Fruit fly (Drosophila melanogaster) whole organism, embryonic: ENCODE measurements around the gene CG10584.

ENCODE experiments used
- Abd-B ChIP-seq: fragments of 200-800 bp; sonication (Bioruptor generic); optimal IDR thresholded peaks from 2 replicates; lab custom pipeline; 2018; ENCODE audit warnings: missing biosample characterization, mild to moderate bottlenecking, missing genetic modification characterization, moderate library complexity
- BEAF-32 ChIP-seq: fragments of 200-800 bp; sonication (Bioruptor generic); optimal IDR thresholded peaks from 3 replicates; lab custom pipeline; 2017; ENCODE audit warnings: missing biosample characterization, missing genetic modification characterization, mild to moderate bottlenecking, moderate library complexity, missing genetic modification reagents
- Bdp1 ChIP-seq: fragments of 200-800 bp; sonication (Bioruptor generic); optimal IDR thresholded peaks from 3 replicates; lab custom pipeline; 2016; ENCODE audit warnings: missing biosample characterization, missing genetic modification characterization
- Blimp-1 ChIP-seq: fragments of 200-800 bp; sonication (Bioruptor generic); optimal IDR thresholded peaks from 3 replicates; lab custom pipeline; 2018; ENCODE audit warnings: missing biosample characterization, missing genetic modification characterization, mild to moderate bottlenecking, moderate library complexity, missing genetic modification reagents
- CG10366 ChIP-seq: fragments of 200-800 bp; sonication (Bioruptor generic); IDR thresholded peaks from 2 replicates; pipeline ENCODE4 v1.3.6; 2022; ENCODE audit warnings: missing biosample characterization, missing genetic modification characterization
- CG10959 ChIP-seq: fragments of 200-800 bp; sonication (Bioruptor generic); IDR thresholded peaks from 2 replicates; pipeline ENCODE4 v1.3.6; 2022; ENCODE audit warnings: missing biosample characterization, missing genetic modification characterization
- CG11093 ChIP-seq: fragments of 200-800 bp; sonication (Bioruptor generic); IDR thresholded peaks from 3 replicates; pipeline ENCODE4 v1.3.6; 2022; ENCODE audit warnings: missing biosample characterization, missing genetic modification characterization
- CG11247 ChIP-seq: fragments of 200-800 bp; sonication (Bioruptor generic); IDR thresholded peaks from 2 replicates; pipeline ENCODE4 v1.3.6; 2022; ENCODE audit warnings: missing biosample characterization, missing genetic modification characterization
- CG1233 ChIP-seq: fragments of 200-800 bp; sonication (Bioruptor generic); optimal IDR thresholded peaks from 4 replicates; lab custom pipeline; 2018; ENCODE audit warnings: missing biosample characterization, mild to moderate bottlenecking, missing genetic modification characterization
- CG13424 ChIP-seq: fragments of 200-800 bp; sonication (Bioruptor generic); optimal IDR thresholded peaks from 2 replicates; lab custom pipeline; 2019; ENCODE audit warnings: missing biosample characterization, mild to moderate bottlenecking, missing genetic modification characterization, moderate library complexity
- CG13775 ChIP-seq: fragments of 200-800 bp; sonication (Bioruptor generic); optimal IDR thresholded peaks from 3 replicates; lab custom pipeline; 2017; ENCODE audit warnings: missing biosample characterization, mild to moderate bottlenecking, missing genetic modification characterization
- CG14710 ChIP-seq: fragments of 200-800 bp; sonication (Bioruptor generic); optimal IDR thresholded peaks from 3 replicates; lab custom pipeline; 2019; ENCODE audit warnings: missing biosample characterization, mild to moderate bottlenecking, missing genetic modification characterization, moderate library complexity
- CG14965 ChIP-seq: fragments of 200-800 bp; sonication (Bioruptor generic); optimal IDR thresholded peaks from 2 replicates; lab custom pipeline; 2016; ENCODE audit warnings: missing biosample characterization, missing genetic modification characterization, borderline replicate concordance
- CG17385 ChIP-seq: fragments of 200-800 bp; sonication (Bioruptor generic); optimal IDR thresholded peaks from 3 replicates; lab custom pipeline; 2018; ENCODE audit warnings: missing biosample characterization, mild to moderate bottlenecking, missing genetic modification characterization
- CG17612 ChIP-seq: fragments of 200-800 bp; sonication (Bioruptor generic); IDR thresholded peaks from 2 replicates; pipeline ENCODE4 v1.3.6; 2022; ENCODE audit warnings: missing biosample characterization, missing genetic modification characterization
- CG30020 ChIP-seq: fragments of 200-800 bp; optimal IDR thresholded peaks from 2 replicates; lab custom pipeline; 2019; ENCODE audit warnings: missing biosample characterization, mild to moderate bottlenecking, missing genetic modification characterization, moderate library complexity
- CG30403 ChIP-seq: fragments of 200-800 bp; sonication (Bioruptor generic); optimal IDR thresholded peaks from 3 replicates; lab custom pipeline; 2016; ENCODE audit warnings: missing biosample characterization, missing genetic modification characterization
- CG4820 ChIP-seq: fragments of 200-800 bp; sonication (Bioruptor generic); optimal IDR thresholded peaks from 3 replicates; lab custom pipeline; 2016; ENCODE audit warnings: missing biosample characterization, missing genetic modification characterization
- CG7271 ChIP-seq: fragments of 200-800 bp; sonication (Bioruptor generic); optimal IDR thresholded peaks from 2 replicates; lab custom pipeline; 2018; ENCODE audit warnings: missing biosample characterization, mild to moderate bottlenecking, missing genetic modification characterization, moderate library complexity
- CG7372 ChIP-seq: fragments of 200-800 bp; sonication (Bioruptor generic); IDR thresholded peaks from 2 replicates; pipeline ENCODE4 v1.3.6; 2022; ENCODE audit warnings: missing biosample characterization, missing genetic modification characterization
- CG7556 ChIP-seq: fragments of 200-800 bp; sonication (Bioruptor generic); optimal IDR thresholded peaks from 2 replicates; lab custom pipeline; 2017; ENCODE audit warnings: missing biosample characterization, mild to moderate bottlenecking, missing genetic modification characterization
- CG7987 ChIP-seq: fragments of 200-800 bp; sonication (Bioruptor generic); optimal IDR thresholded peaks from 2 replicates; lab custom pipeline; 2018; ENCODE audit warnings: missing biosample characterization, mild to moderate bottlenecking, missing genetic modification characterization, moderate library complexity
- CG9797 ChIP-seq: fragments of 200-800 bp; sonication (Bioruptor generic); optimal IDR thresholded peaks from 3 replicates; lab custom pipeline; 2018; ENCODE audit warnings: missing biosample characterization, mild to moderate bottlenecking, missing genetic modification characterization
- CG9876 ChIP-seq: fragments of 200-800 bp; sonication (Bioruptor generic); optimal IDR thresholded peaks from 2 replicates; lab custom pipeline; 2016; ENCODE audit warnings: missing biosample characterization, missing genetic modification characterization
- CrebB ChIP-seq: fragments of 200-800 bp; sonication (Bioruptor generic); optimal IDR thresholded peaks from 3 replicates; lab custom pipeline; 2018; ENCODE audit warnings: missing biosample characterization, mild to moderate bottlenecking, missing genetic modification characterization
- D ChIP-seq, 2 experiments: fragments of 200-800 bp in 1 of 2; fragments of >200 bp in 1 of 2; sonication (Bioruptor generic) in 1 of 2; optimal IDR thresholded peaks; 2 replicates in 1 of 2; 3 replicates in 1 of 2; lab custom pipeline; 2017; ENCODE audit warnings: mild to moderate bottlenecking in 1 of 2, missing biosample characterization in 1 of 2, missing genetic modification characterization in 1 of 2, missing genetic modification reagents in 1 of 2
- D19A ChIP-seq: fragments of 200-800 bp; optimal IDR thresholded peaks from 3 replicates; lab custom pipeline; 2019; ENCODE audit warnings: missing biosample characterization, mild to moderate bottlenecking, missing genetic modification characterization, moderate library complexity
- Elba2 ChIP-seq: fragments of 200-800 bp; sonication (Bioruptor generic); optimal IDR thresholded peaks from 3 replicates; lab custom pipeline; 2016; ENCODE audit warnings: missing biosample characterization, missing genetic modification characterization
- Fer1 ChIP-seq: fragments of 200-800 bp; sonication (Bioruptor generic); optimal IDR thresholded peaks from 2 replicates; lab custom pipeline; 2017; ENCODE audit warnings: missing biosample characterization, mild to moderate bottlenecking, missing genetic modification characterization
- Hr3 ChIP-seq: fragments of 200-800 bp; sonication (Bioruptor generic); optimal IDR thresholded peaks from 3 replicates; lab custom pipeline; 2016; ENCODE audit warnings: missing biosample characterization, missing genetic modification characterization
- Hsf ChIP-seq: fragments of 200-800 bp; sonication (Bioruptor generic); optimal IDR thresholded peaks from 3 replicates; lab custom pipeline; 2016; ENCODE audit warnings: missing biosample characterization, missing genetic modification characterization
- Lhr ChIP-seq: fragments of 200-800 bp; sonication (Bioruptor generic); optimal IDR thresholded peaks from 3 replicates; lab custom pipeline; 2017; ENCODE audit warnings: mild to moderate bottlenecking, missing biosample characterization, missing genetic modification reagents, missing genetic modification characterization
- Lim3 ChIP-seq: fragments of 200-800 bp; sonication (Bioruptor generic); IDR thresholded peaks from 2 replicates; pipeline ENCODE4 v1.3.6; 2022; ENCODE audit warnings: missing biosample characterization, missing genetic modification characterization
- Optix ChIP-seq: fragments of 200-800 bp; sonication (Bioruptor generic); IDR thresholded peaks from 3 replicates; pipeline ENCODE4 v1.3.6; 2022; ENCODE audit warnings: missing biosample characterization, missing genetic modification characterization
- Spps ChIP-seq: fragments of 200-800 bp; sonication (Bioruptor generic); optimal IDR thresholded peaks from 2 replicates; lab custom pipeline; 2018; ENCODE audit warnings: missing biosample characterization, mild to moderate bottlenecking, missing genetic modification characterization
- ara ChIP-seq: fragments of 200-800 bp; sonication (Bioruptor generic); IDR thresholded peaks from 2 replicates; pipeline ENCODE4 v1.3.6; 2022; ENCODE audit warnings: missing biosample characterization, missing genetic modification characterization
- chn ChIP-seq: fragments of 200-800 bp; sonication (Bioruptor generic); optimal IDR thresholded peaks from 2 replicates; lab custom pipeline; 2016; ENCODE audit warnings: missing biosample characterization, missing genetic modification characterization
- ems ChIP-seq: fragments of 200-800 bp; sonication (Bioruptor generic); optimal IDR thresholded peaks from 3 replicates; lab custom pipeline; 2016; ENCODE audit warnings: missing biosample characterization, missing genetic modification characterization
- en ChIP-seq: fragments of 200-800 bp; sonication (Bioruptor generic); optimal IDR thresholded peaks from 2 replicates; lab custom pipeline; 2016; ENCODE audit warnings: missing biosample characterization, missing genetic modification characterization
- hb ChIP-seq: fragments of 200-800 bp; sonication (Bioruptor generic); IDR thresholded peaks from 3 replicates; pipeline ENCODE4 v1.3.6; 2022; ENCODE audit warnings: missing biosample characterization, missing genetic modification characterization; ENCODE audit not compliant: partially characterized antibody
- hth ChIP-seq: fragments of >200 bp; optimal IDR thresholded peaks from 2 replicates; lab custom pipeline; 2017; ENCODE audit warnings: inconsistent platforms
- mam ChIP-seq: fragments of 200-800 bp; sonication (Bioruptor generic); optimal IDR thresholded peaks from 3 replicates; lab custom pipeline; 2016; ENCODE audit warnings: missing biosample characterization, missing genetic modification characterization
- org-1 ChIP-seq: fragments of 200-800 bp; sonication (Bioruptor generic); optimal IDR thresholded peaks from 2 replicates; lab custom pipeline; 2017; ENCODE audit warnings: missing biosample characterization, missing genetic modification characterization
- phol ChIP-seq: fragments of 200-800 bp; sonication (Bioruptor generic); optimal IDR thresholded peaks from 3 replicates; lab custom pipeline; 2018; ENCODE audit warnings: missing biosample characterization, mild to moderate bottlenecking, missing genetic modification characterization, moderate library complexity
- psq ChIP-seq: fragments of 200-800 bp; sonication (Bioruptor generic); optimal IDR thresholded peaks from 2 replicates; lab custom pipeline; 2017; ENCODE audit warnings: missing biosample characterization, missing genetic modification characterization
- ranshi ChIP-seq: fragments of 200-800 bp; sonication (Bioruptor generic); IDR thresholded peaks from 2 replicates; pipeline ENCODE4 v1.3.6; 2022; ENCODE audit warnings: missing biosample characterization, missing genetic modification characterization
- sens-2 ChIP-seq: fragments of 200-800 bp; sonication (Bioruptor generic); IDR thresholded peaks from 2 replicates; pipeline ENCODE4 v1.3.6; 2022; ENCODE audit warnings: missing biosample characterization, missing genetic modification characterization
- sima ChIP-seq: fragments of 200-800 bp; sonication (Bioruptor generic); optimal IDR thresholded peaks from 2 replicates; lab custom pipeline; 2016; ENCODE audit warnings: missing biosample characterization, missing genetic modification characterization
- tup ChIP-seq: fragments of 200-800 bp; sonication (Bioruptor generic); optimal IDR thresholded peaks from 2 replicates; lab custom pipeline; 2016; ENCODE audit warnings: missing biosample characterization, mild to moderate bottlenecking, missing genetic modification characterization, moderate library complexity
- vfl ChIP-seq: fragments of 200-800 bp; sonication (Bioruptor generic); optimal IDR thresholded peaks from 2 replicates; lab custom pipeline; 2016; ENCODE audit warnings: missing biosample characterization, missing genetic modification characterization

CG10584 gene

DNA sequence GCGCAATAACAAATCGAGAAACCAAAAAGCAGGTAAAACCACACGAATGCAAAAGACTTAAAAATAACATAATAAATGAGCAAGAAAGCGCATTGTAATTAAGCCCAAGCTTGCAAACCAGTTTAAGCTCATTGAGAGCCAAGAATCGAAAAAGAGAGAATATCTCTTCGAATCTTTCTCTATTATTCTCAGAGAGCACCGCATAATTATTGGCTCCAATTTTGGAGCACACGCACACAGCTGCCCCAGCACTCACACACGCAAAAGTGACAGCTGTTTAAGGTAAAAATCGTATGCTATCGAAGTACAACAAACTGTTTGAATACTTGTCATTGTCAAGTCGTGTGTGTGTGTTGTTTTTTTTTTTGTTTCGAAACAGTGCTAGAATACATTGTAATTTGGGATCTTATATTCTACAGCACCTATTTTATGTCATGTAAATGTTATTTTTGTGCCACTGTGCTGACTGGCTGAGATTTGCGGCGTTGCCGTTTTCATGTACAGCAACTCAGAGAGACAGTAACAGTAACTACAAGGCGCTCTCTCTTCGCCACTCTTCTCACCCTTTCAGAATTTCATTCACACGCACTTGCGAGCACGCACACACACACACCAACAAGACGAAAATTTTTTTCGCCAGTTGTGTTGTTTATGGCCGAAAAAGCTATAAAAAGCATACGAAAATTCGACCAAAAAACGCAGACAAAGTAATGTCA, 21.6 kb downstream of the CG10584 start (continued):
- TF ChIP-seq Lhr (GFP tag; lab: Kevin White, UChicago) (no peak), CG11093 (GFP tag; lab: Robert Waterston, UW) (no peak), BEAF-32 (GFP tag; lab: Kevin White, UChicago) (no peak), Abd-B (GFP tag; lab: Kevin White, UChicago) (no peak), CG14965 (GFP tag; lab: Kevin White, UChicago) (no peak), CG30403 (GFP tag; lab: Kevin White, UChicago) (peak; percentile 46), Optix (peak; percentile 67; the same call in 2 of the 3 replicates), CG13775 (GFP tag; lab: Kevin White, UChicago) (peak; percentile 35), CG7271 (tag; lab: Kevin White, UChicago) (no peak), tup (GFP tag; lab: Kevin White, UChicago) (no peak), en (no peak), CG13424 (peak; percentile 21), CG4820 (GFP tag; lab: Kevin White, UChicago) (peak; percentile 28), mam (GFP tag; lab: Kevin White, UChicago) (peak; percentile 60), CrebB (tag; lab: Kevin White, UChicago) (no peak), CG14710 (tag; lab: Kevin White, UChicago) (peak; percentile 2), CG17385 (peak; percentile 9), hth (lab: Kevin White, UChicago) (no peak), CG10959 (GFP tag; lab: Robert Waterston, UW) (no peak), CG7556 (peak; percentile 46), CG30020 (no peak), D19A (tag; lab: Kevin White, UChicago) (peak; percentile 7), chn (GFP tag; lab: Kevin White, UChicago) (peak; percentile 28), ranshi (GFP tag; lab: Robert Waterston, UW) (peak; percentile 59; the same call in 1 of the 2 replicates), CG11247 (GFP tag; lab: Robert Waterston, UW) (no peak), Fer1 (peak; percentile 32), Bdp1 (peak; percentile 13), Blimp-1 (peak; percentile 33), Lim3 (no peak), Hsf (GFP tag; lab: Kevin White, UChicago) (peak; percentile 46), sens-2 (GFP tag; lab: Robert Waterston, UW) (peak; percentile 79), hb (GFP tag; lab: Robert Waterston, UW) (no peak), CG1233 (GFP tag; lab: Kevin White, UChicago) (peak; percentile 26), ems (GFP tag; lab: Kevin White, UChicago) (peak; percentile 30), CG10366 (GFP tag; lab: Robert Waterston, UW) (peak; percentile 69), CG9876 (GFP tag; lab: Kevin White, UChicago) (no peak), sima (GFP tag; lab: Kevin White, UChicago) (no peak), D (optimal IDR thresholded peaks at IDR 0.05; lab: Kevin White, UChicago) (no peak), D (GFP tag; optimal IDR thresholded peaks at IDR 0.05; lab: Kevin White, UChicago) (no peak), phol (tag; lab: Kevin White, UChicago) (peak; percentile 32), CG7372 (GFP tag; lab: Robert Waterston, UW) (no peak), org-1 (GFP tag; lab: Kevin White, UChicago) (no peak), CG9797 (no peak), Hr3 (GFP tag; lab: Kevin White, UChicago) (peak; percentile 8), CG7987 (GFP tag; lab: Kevin White, UChicago) (no peak), ara (GFP tag; lab: Robert Waterston, UW) (peak; percentile 50), vfl (GFP tag; lab: Kevin White, UChicago) (no peak), psq (GFP tag; lab: Kevin White, UChicago) (no peak), CG17612 (GFP tag; lab: Robert Waterston, UW) (no peak), Elba2 (GFP tag; lab: Kevin White, UChicago) (no peak), Spps (tag; lab: Kevin White, UChicago) (no peak)
